Fruit fly (Drosophila melanogaster) whole organism, pupa: ENCODE measurements around the gene RpL37A.

Experiments
- CG10348 ChIP-seq: fragments of 200-800 bp; sonication (Bioruptor generic); IDR thresholded peaks from 2 replicates; pipeline ENCODE4 v1.3.6; 2022; ENCODE audit warnings: missing biosample characterization, missing genetic modification characterization
- CG12605 ChIP-seq: fragments of 200-800 bp; sonication (Bioruptor generic); IDR thresholded peaks from 2 replicates; pipeline ENCODE4 v1.3.6; 2022; ENCODE audit warnings: missing biosample characterization, missing genetic modification characterization
- CG13204 ChIP-seq: fragments of 200-800 bp; sonication (Bioruptor generic); optimal IDR thresholded peaks from 2 replicates; lab custom pipeline; 2018; ENCODE audit warnings: missing biosample characterization, mild to moderate bottlenecking, missing genetic modification characterization, moderate library complexity
- CG14655 ChIP-seq: fragments of 200-800 bp; sonication (Bioruptor generic); optimal IDR thresholded peaks from 3 replicates; lab custom pipeline; 2017; ENCODE audit warnings: mild to moderate bottlenecking, missing biosample characterization, missing genetic modification reagents, missing genetic modification characterization
- CG15710 ChIP-seq: fragments of 200-800 bp; sonication (Bioruptor generic); optimal IDR thresholded peaks from 2 replicates; lab custom pipeline; 2018; ENCODE audit warnings: missing biosample characterization, mild to moderate bottlenecking, missing genetic modification characterization, moderate library complexity
- CG17806 ChIP-seq: fragments of 200-800 bp; sonication (Bioruptor generic); optimal IDR thresholded peaks from 2 replicates; lab custom pipeline; 2018; ENCODE audit warnings: missing biosample characterization, mild to moderate bottlenecking, missing genetic modification characterization, moderate library complexity
- CG32121 ChIP-seq: fragments of 200-800 bp; sonication (Bioruptor generic); IDR thresholded peaks from 2 replicates; pipeline ENCODE4 v1.3.6; 2022; ENCODE audit warnings: missing biosample characterization, missing genetic modification characterization
- CG34367 ChIP-seq: fragments of 200-800 bp; sonication (Bioruptor generic); optimal IDR thresholded peaks from 2 replicates; lab custom pipeline; 2018; ENCODE audit warnings: missing biosample characterization, mild to moderate bottlenecking, missing genetic modification characterization
- CG4496 ChIP-seq: fragments of 200-800 bp; sonication (Bioruptor generic); IDR thresholded peaks from 3 replicates; pipeline ENCODE4 v1.3.6; 2022; ENCODE audit warnings: missing biosample characterization, missing genetic modification characterization
- CG8159 ChIP-seq: fragments of 200-800 bp; sonication (Bioruptor generic); optimal IDR thresholded peaks from 3 replicates; lab custom pipeline; 2018; ENCODE audit warnings: missing biosample characterization, mild to moderate bottlenecking, missing genetic modification characterization, moderate library complexity
- CG8301 ChIP-seq: fragments of 200-800 bp; sonication (Bioruptor generic); optimal IDR thresholded peaks from 2 replicates; lab custom pipeline; 2018; ENCODE audit warnings: missing biosample characterization, mild to moderate bottlenecking, missing genetic modification characterization
- CG9948 ChIP-seq: fragments of 200-800 bp; sonication (Bioruptor generic); optimal IDR thresholded peaks from 2 replicates; lab custom pipeline; 2018; ENCODE audit warnings: missing biosample characterization, mild to moderate bottlenecking, missing genetic modification characterization, moderate library complexity
- D1 ChIP-seq: fragments of 200-800 bp; sonication (Bioruptor generic); optimal IDR thresholded peaks from 2 replicates; lab custom pipeline; 2018; ENCODE audit warnings: missing biosample characterization, mild to moderate bottlenecking, missing genetic modification characterization, moderate library complexity
- EcR ChIP-seq: fragments of 200-800 bp; sonication (Bioruptor generic); optimal IDR thresholded peaks from 3 replicates; lab custom pipeline; 2019; ENCODE audit warnings: missing biosample characterization, missing genetic modification characterization, mild to moderate bottlenecking, moderate library complexity, missing genetic modification reagents
- Ets98B ChIP-seq: fragments of 200-800 bp; sonication (Bioruptor generic); IDR thresholded peaks from 2 replicates; pipeline ENCODE4 v1.3.6; 2022; ENCODE audit warnings: missing biosample characterization, missing genetic modification characterization
- Pif1A ChIP-seq: fragments of 200-800 bp; sonication (Bioruptor generic); optimal IDR thresholded peaks from 3 replicates; lab custom pipeline; 2016; ENCODE audit warnings: missing biosample characterization, missing genetic modification characterization
- Pif1B ChIP-seq: fragments of 200-800 bp; sonication (Bioruptor generic); optimal IDR thresholded peaks from 3 replicates; lab custom pipeline; 2016; ENCODE audit warnings: missing biosample characterization, missing genetic modification characterization
- Snoo ChIP-seq: fragments of 200-800 bp; sonication (Bioruptor generic); optimal IDR thresholded peaks from 3 replicates; lab custom pipeline; 2017; ENCODE audit warnings: missing biosample characterization, mild to moderate bottlenecking, missing genetic modification characterization, inconsistent platforms
- fd96Ca ChIP-seq: fragments of 200-800 bp; sonication (Bioruptor generic); IDR thresholded peaks from 3 replicates; pipeline ENCODE4 v1.3.6; 2022; ENCODE audit warnings: missing biosample characterization, missing genetic modification characterization
- gl ChIP-seq: fragments of 200-800 bp; sonication (Bioruptor generic); optimal IDR thresholded peaks from 2 replicates; lab custom pipeline; 2018; ENCODE audit warnings: missing biosample characterization, mild to moderate bottlenecking, missing genetic modification characterization
- rn ChIP-seq: fragments of 200-800 bp; sonication (Bioruptor generic); IDR thresholded peaks from 2 replicates; pipeline ENCODE4 v1.3.6; 2022; ENCODE audit warnings: missing biosample characterization, missing genetic modification characterization

RpL37A gene

DNA sequence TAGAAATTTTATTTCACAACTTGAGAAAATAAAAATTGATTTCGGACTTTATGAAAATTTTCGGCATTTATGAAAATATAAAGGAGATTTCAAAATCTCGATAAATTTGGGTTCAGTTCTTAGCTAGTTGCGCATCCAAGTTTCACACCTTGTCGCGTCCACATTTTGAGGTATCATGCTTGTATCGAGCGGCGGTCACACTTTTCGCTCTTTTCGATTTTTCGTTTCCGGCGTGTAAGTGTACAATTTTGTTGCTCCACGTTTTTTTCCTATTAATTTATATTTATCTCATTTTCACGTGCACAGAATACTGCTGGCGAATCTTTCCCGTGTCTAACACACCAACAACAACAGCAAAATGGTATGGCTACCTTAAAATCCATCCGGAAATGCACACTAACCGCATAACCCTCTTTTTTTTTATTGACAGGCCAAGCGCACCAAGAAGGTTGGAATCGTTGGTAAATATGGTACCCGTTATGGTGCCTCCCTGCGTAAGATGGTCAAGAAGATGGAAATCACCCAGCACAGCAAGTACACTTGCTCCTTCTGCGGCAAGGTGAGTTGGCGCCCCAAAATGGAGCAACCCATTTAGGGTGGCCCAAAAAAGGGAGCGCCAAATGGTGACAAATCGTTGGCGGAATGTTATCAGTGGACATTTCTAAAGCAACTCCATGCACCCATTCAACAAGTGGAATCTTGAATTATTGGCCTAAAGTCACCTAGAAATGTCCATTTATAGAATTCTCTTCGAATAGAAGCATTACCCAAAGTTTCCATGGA, at the start of gene RpL37A:
Gene RpL37A (plus strand): TSS at position 161 of the 783 bp plus-strand sequence.
- TF ChIP-seq gl (peak; percentile 62), EcR (GFP tag; lab: Kevin White, UChicago) (no peak), CG34367 (peak; percentile 59), rn (GFP tag; lab: Robert Waterston, UW) (no peak), Pif1A (peak; percentile 74), CG17806 (tag; lab: Kevin White, UChicago) (peak; percentile 32), CG8159 (peak; percentile 91), Pif1B (no peak), Snoo (tag; lab: Kevin White, UChicago) (peak; percentile 83), D1 (tag; lab: Kevin White, UChicago) (peak; percentile 50), CG15710 (tag; lab: Kevin White, UChicago) (peak; percentile 16), CG12605 (peak; percentile 58), Ets98B (GFP tag; lab: Robert Waterston, UW) (peak; percentile 60), CG4496 (GFP tag; lab: Robert Waterston, UW) (peak; percentile 84)

DNA sequence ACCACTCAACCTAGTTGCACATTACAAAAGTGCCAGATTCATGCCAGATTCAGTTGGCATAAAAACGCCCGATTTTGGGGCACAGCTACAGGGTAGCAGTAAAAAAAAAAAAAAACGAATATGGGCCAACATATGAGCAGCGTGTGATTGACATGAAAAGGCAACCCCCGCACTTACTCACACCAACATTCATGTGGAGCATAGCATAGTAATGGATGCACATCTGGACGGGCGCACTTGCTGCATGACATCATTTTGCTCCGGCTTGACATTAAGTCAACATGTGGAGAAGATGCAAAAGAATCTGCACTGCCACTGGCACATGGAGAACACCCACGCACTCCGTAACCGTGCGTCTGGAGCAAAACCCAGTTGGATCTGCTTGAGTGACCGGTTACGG, 48.2 kb upstream of the RpL37A start:
- TF ChIP-seq rn (GFP tag; lab: Robert Waterston, UW) (no peak), Ets98B (GFP tag; lab: Robert Waterston, UW) (no peak), CG8301 (tag; lab: Kevin White, UChicago) (no peak), CG17806 (tag; lab: Kevin White, UChicago) (no peak), CG13204 (GFP tag; lab: Kevin White, UChicago) (no peak), EcR (GFP tag; lab: Kevin White, UChicago) (no peak), gl (no peak), D1 (tag; lab: Kevin White, UChicago) (no peak), CG12605 (no peak), CG9948 (tag; lab: Kevin White, UChicago) (no peak), CG8159 (no peak)

dm6 chr2L:5025557-5025956, 45.2 kb upstream of the RpL37A start:
- TF ChIP-seq CG13204 (GFP tag; lab: Kevin White, UChicago) (no peak), CG17806 (tag; lab: Kevin White, UChicago) (no peak), D1 (tag; lab: Kevin White, UChicago) (no peak), Ets98B (GFP tag; lab: Robert Waterston, UW) (no peak), CG14655 (GFP tag; lab: Kevin White, UChicago) (no peak), CG10348 (GFP tag; lab: Robert Waterston, UW) (no peak), Pif1A (no peak), CG15710 (tag; lab: Kevin White, UChicago) (no peak), Snoo (tag; lab: Kevin White, UChicago) (no peak), CG4496 (GFP tag; lab: Robert Waterston, UW) (no peak), CG12605 (no peak), rn (GFP tag; lab: Robert Waterston, UW) (no peak), CG9948 (tag; lab: Kevin White, UChicago) (no peak), CG8301 (tag; lab: Kevin White, UChicago) (no peak), EcR (GFP tag; lab: Kevin White, UChicago) (no peak)

- TF ChIP-seq CG14655 (GFP tag; lab: Kevin White, UChicago) (no peak), fd96Ca (GFP tag; lab: Robert Waterston, UW) (0 out of 3 replicates have a peak, but pooled peaks have one; percentile 32), CG32121 (GFP tag; lab: Robert Waterston, UW) (peak; percentile 11; the same call in 1 of the 2 replicates)
Observed at dm6 chr2L:5027321-5028069, 43.3 kb upstream of the RpL37A start.

dm6 chr2L:5028091-5028490, 42.7 kb upstream of the RpL37A start, which contains the start of gene vkg:
TSS of gene vkg (minus strand) at chr2L:5028191.
- no peak for TF ChIP-seq CG8159
- no peak for TF ChIP-seq fd96Ca (GFP tag; lab: Robert Waterston, UW)
- no peak for TF ChIP-seq gl
- TF ChIP-seq Pif1A: no peak
- no peak for TF ChIP-seq rn (GFP tag; lab: Robert Waterston, UW)
- TF ChIP-seq, all 21 proteins: peak for 0

DNA sequence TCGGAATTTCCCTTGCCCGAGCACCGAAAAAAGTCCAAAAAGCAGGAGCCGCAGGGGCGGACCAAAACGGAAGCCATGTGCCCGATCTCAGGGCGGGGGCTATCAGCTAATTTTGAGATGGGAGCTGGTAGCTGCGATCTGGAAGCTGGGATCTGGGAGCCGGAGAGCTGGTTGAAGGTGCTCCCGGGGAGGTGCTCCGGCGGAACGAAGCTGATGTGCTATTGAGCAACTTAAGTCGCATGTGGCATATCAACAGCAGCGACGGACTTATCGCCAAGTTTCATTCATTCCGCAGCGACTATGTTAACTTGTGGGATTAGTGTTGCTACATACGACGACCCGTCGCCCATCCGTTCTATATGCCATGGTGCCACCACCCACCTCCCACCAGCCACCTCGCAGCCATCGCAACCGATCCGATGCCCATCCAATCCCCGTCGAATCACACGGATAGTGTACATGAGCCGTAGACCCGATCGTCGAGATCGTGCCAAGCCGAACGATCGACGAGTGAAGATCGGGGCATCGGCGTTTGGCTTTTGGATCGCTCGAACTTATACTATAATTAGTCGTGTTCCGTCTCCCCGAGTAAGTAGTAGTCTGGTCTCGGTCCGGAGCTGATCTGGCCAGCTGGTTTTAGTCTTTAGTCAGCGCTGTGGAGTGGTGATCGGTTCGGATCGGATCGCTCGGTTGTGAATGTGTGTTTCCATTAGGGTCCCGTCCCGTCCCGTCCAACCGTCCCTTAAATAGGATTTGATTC, 41.5 kb upstream of the RpL37A start, which contains the start of gene Col4a1:
Gene Col4a1 (plus strand): TSS at position 561 of the 760 bp plus-strand sequence.
- TF ChIP-seq CG12605 (no peak), CG14655 (GFP tag; lab: Kevin White, UChicago) (no peak), Snoo (tag; lab: Kevin White, UChicago) (no peak), CG13204 (GFP tag; lab: Kevin White, UChicago) (no peak), Pif1B (no peak), Ets98B (GFP tag; lab: Robert Waterston, UW) (no peak), CG15710 (tag; lab: Kevin White, UChicago) (no peak), D1 (tag; lab: Kevin White, UChicago) (no peak), CG4496 (GFP tag; lab: Robert Waterston, UW) (no peak), EcR (GFP tag; lab: Kevin White, UChicago) (no peak), CG17806 (tag; lab: Kevin White, UChicago) (no peak), CG9948 (tag; lab: Kevin White, UChicago) (no peak), CG34367 (no peak), gl (no peak), CG10348 (GFP tag; lab: Robert Waterston, UW) (no peak), Pif1A (no peak), CG8159 (no peak), fd96Ca (GFP tag; lab: Robert Waterston, UW) (no peak)
